Fruit fly (Drosophila melanogaster): ENCODE measurements around the gene plum.

DNA sequence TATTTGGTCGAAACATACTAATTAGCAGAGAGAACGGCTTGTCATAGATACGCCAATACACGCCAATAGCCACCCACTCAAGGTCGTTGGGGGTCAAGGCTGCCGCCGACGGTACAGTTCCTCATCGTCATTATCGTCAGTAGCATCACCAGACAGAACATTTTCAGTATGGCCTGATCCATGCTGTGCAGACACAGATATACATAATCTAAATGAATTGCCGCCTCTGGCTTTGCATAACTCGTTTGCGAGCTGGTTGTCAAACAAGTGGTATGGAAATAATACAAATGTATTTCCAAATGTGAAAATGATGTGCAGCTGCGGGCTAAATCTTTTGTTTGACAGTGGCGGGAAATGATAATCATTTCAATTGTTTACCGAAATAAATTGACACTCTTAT is 71.9 kb downstream of the plum start:
- TF ChIP-seq Sin3A (optimal IDR thresholded peaks at IDR 0.05): no peak
- TF ChIP-seq Myc (optimal IDR thresholded peaks at IDR 0.05): no peak
- no peak for TF ChIP-seq insv (optimal IDR thresholded peaks at IDR 0.05)
- no peak for TF ChIP-seq h (optimal IDR thresholded peaks at IDR 0.05)
